Fruit fly (Drosophila melanogaster) Kc167 (cell line): Measurements from ENCODE around the gene Tnpo-SR.

Source experiments
- h ChIP-seq: fragments of >200 bp; optimal IDR thresholded peaks from 3 replicates; lab custom pipeline; 2018; ENCODE audit warnings: missing external identifiers
- ttk ChIP-seq: sonication (Bioruptor generic); optimal IDR thresholded peaks from 2 replicates; lab custom pipeline; 2017; ENCODE audit warnings: missing external identifiers

- TF ChIP-seq ttk (lab: Kevin White, UChicago) (no peak), h (no peak)
Observed at dm6 chr2L:2799909-2800478, 40.3 kb downstream of the Tnpo-SR start, which contains the start of gene Syt1.
